Worm (Caenorhabditis elegans) whole organism, young adult: ENCODE measurements around the gene anmt-3.

Experiments used
- B0035.1 ChIP-seq: sonication (generic microtip); optimal IDR thresholded peaks from 2 replicates; lab custom pipeline; 2016; ENCODE audit warnings: missing genetic modification characterization, mild to moderate bottlenecking, missing compliant biosample characterization, missing genotype, missing genetic modification reagents
- B0336.3 ChIP-seq: fragments of 200-800 bp; sonication (Bioruptor generic); IDR thresholded peaks from 2 replicates; pipeline ENCODE4 v1.3.6; 2022; ENCODE audit warnings: missing genetic modification characterization, missing compliant biosample characterization
- F10E7.11 ChIP-seq: sonication (generic microtip); optimal IDR thresholded peaks from 2 replicates; lab custom pipeline; 2017; ENCODE audit warnings: mild to moderate bottlenecking, missing genetic modification characterization, moderate library complexity, missing compliant biosample characterization
- F49E8.2 ChIP-seq: sonication (generic microtip); optimal IDR thresholded peaks from 3 replicates; lab custom pipeline; 2017; ENCODE audit warnings: missing genetic modification characterization, mild to moderate bottlenecking, missing compliant biosample characterization, antibody characterized with exemption, moderate library complexity; ENCODE audit not compliant: insufficient read depth
- K11D2.4 ChIP-seq: fragments of 200-800 bp; sonication (Bioruptor generic); IDR thresholded peaks from 2 replicates; pipeline ENCODE4 v1.3.6; 2022; ENCODE audit warnings: missing genetic modification reagents, missing genetic modification characterization, missing compliant biosample characterization
- Y79H2A.3 ChIP-seq: fragments of 200-800 bp; sonication (Bioruptor generic); conservative IDR thresholded peaks from 2 replicates; pipeline ENCODE4 v1.3.6; 2022; ENCODE audit warnings: missing genetic modification reagents, missing genetic modification characterization, missing compliant biosample characterization
- athp-1 ChIP-seq: sonication (generic microtip); optimal IDR thresholded peaks from 2 replicates; lab custom pipeline; 2017; ENCODE audit warnings: mild to moderate bottlenecking, missing genetic modification characterization, missing compliant biosample characterization
- attf-6 ChIP-seq: fragments of 200-800 bp; sonication (Bioruptor generic); IDR thresholded peaks from 2 replicates; pipeline ENCODE4 v1.3.6; 2022; ENCODE audit warnings: missing genetic modification reagents, missing genetic modification characterization, missing compliant biosample characterization
- chd-7 ChIP-seq: sonication (generic microtip); optimal IDR thresholded peaks from 2 replicates; lab custom pipeline; 2016; ENCODE audit warnings: mild to moderate bottlenecking, missing genetic modification characterization, moderate library complexity, missing compliant biosample characterization
- die-1 ChIP-seq: sonication (generic microtip); optimal IDR thresholded peaks from 2 replicates; lab custom pipeline; 2016; ENCODE audit warnings: missing genotype, mild to moderate bottlenecking, missing genetic modification characterization, missing compliant biosample characterization
- dpl-1 ChIP-seq: fragments of 150-350 bp; optimal IDR thresholded peaks from 2 replicates; lab custom pipeline; 2014; ENCODE audit warnings: missing biosample characterization, missing genetic modification reagents, missing genetic modification characterization
- egl-44 ChIP-seq: fragments of 200-800 bp; sonication (Bioruptor generic); IDR thresholded peaks from 2 replicates; pipeline ENCODE4 v1.3.6; 2022; ENCODE audit warnings: missing genetic modification reagents, missing genetic modification characterization, missing compliant biosample characterization
- fkh-3 ChIP-seq: sonication (generic microtip); optimal IDR thresholded peaks from 2 replicates; lab custom pipeline; 2016; ENCODE audit warnings: mild to moderate bottlenecking, missing genetic modification characterization, missing compliant biosample characterization
- gei-17 ChIP-seq: fragments of 200-800 bp; sonication (Bioruptor generic); optimal IDR thresholded peaks from 2 replicates; lab custom pipeline; 2018; ENCODE audit warnings: mild to moderate bottlenecking, missing genetic modification characterization, missing compliant biosample characterization
- hrde-1 ChIP-seq: sonication (generic microtip); optimal IDR thresholded peaks from 2 replicates; lab custom pipeline; 2016; ENCODE audit warnings: missing genetic modification characterization, mild to moderate bottlenecking, missing compliant biosample characterization, moderate library complexity, missing genotype, missing genetic modification reagents, borderline replicate concordance
- lag-1 ChIP-seq: fragments of 200-800 bp; sonication (Bioruptor generic); IDR thresholded peaks from 2 replicates; pipeline ENCODE4 v1.3.6; 2022; ENCODE audit warnings: missing genetic modification reagents, missing genetic modification characterization, missing compliant biosample characterization
- let-526 ChIP-seq: fragments of 200-800 bp; sonication (Bioruptor generic); IDR thresholded peaks from 2 replicates; pipeline ENCODE4 v1.3.6; 2022; ENCODE audit warnings: missing genetic modification reagents, missing genetic modification characterization, missing compliant biosample characterization
- let-607 ChIP-seq, 2 experiments: fragments of 200-800 bp in 1 of 2; sonication (Bioruptor generic) in 1 of 2; sonication (generic microtip) in 1 of 2; optimal IDR thresholded peaks; 2 replicates each; lab custom pipeline; 2016 to 2018; ENCODE audit warnings: mild to moderate bottlenecking in 2 of 2, missing compliant biosample characterization in 2 of 2, missing genetic modification characterization in 2 of 2, moderate library complexity in 2 of 2, missing genotype in 1 of 2
- lin-35 ChIP-seq, 3 experiments: fragments of 150-350 bp in 2 of 3; sonication (generic microtip) in 1 of 3; optimal IDR thresholded peaks; 2 replicates each; lab custom pipeline; 2014 to 2018; ENCODE audit warnings: missing biosample characterization in 3 of 3, missing genetic modification characterization in 3 of 3, missing genetic modification reagents in 3 of 3
- lir-1 ChIP-seq: fragments of 200-800 bp; sonication (Bioruptor generic); conservative IDR thresholded peaks from 2 replicates; pipeline ENCODE4 v1.3.6; 2022; ENCODE audit warnings: missing genetic modification reagents, missing genetic modification characterization, missing compliant biosample characterization
- lsy-27 ChIP-seq: sonication (generic microtip); optimal IDR thresholded peaks from 2 replicates; lab custom pipeline; 2017; ENCODE audit warnings: missing genetic modification characterization, mild to moderate bottlenecking, missing compliant biosample characterization, antibody characterized with exemption, missing genotype, borderline replicate concordance; ENCODE audit not compliant: insufficient read depth
- madf-10 ChIP-seq: sonication (generic microtip); optimal IDR thresholded peaks from 2 replicates; lab custom pipeline; 2016; ENCODE audit warnings: mild to moderate bottlenecking, missing genetic modification characterization, missing compliant biosample characterization
- mcd-1 ChIP-seq: fragments of 200-800 bp; sonication (Bioruptor generic); IDR thresholded peaks from 2 replicates; pipeline ENCODE4 v1.3.6; 2022; ENCODE audit warnings: missing genetic modification reagents, missing genetic modification characterization, missing compliant biosample characterization
- mxl-1 ChIP-seq: sonication (generic microtip); optimal IDR thresholded peaks from 2 replicates; lab custom pipeline; 2016; ENCODE audit warnings: missing genetic modification characterization, missing compliant biosample characterization
- pha-4 ChIP-seq: fragments of 150-350 bp; sonication (generic microtip); optimal IDR thresholded peaks from 2 replicates; lab custom pipeline; 2014; ENCODE audit warnings: missing biosample characterization, missing genetic modification reagents, missing genetic modification characterization
- rpc-1 ChIP-seq, 2 experiments: fragments of 150-350 bp in 1 of 2; sonication (generic microtip) in 1 of 2; optimal IDR thresholded peaks; 2 replicates each; lab custom pipeline; 2014 to 2018; ENCODE audit warnings: missing biosample characterization in 1 of 2, missing genetic modification characterization in 1 of 2, missing genetic modification reagents in 1 of 2, missing genotype in 1 of 2
- sdz-38 ChIP-seq: sonication (generic microtip); optimal IDR thresholded peaks from 2 replicates; lab custom pipeline; 2016; ENCODE audit warnings: missing genotype, missing genetic modification characterization, missing compliant biosample characterization
- sea-2 ChIP-seq: fragments of 200-800 bp; sonication (Bioruptor generic); IDR thresholded peaks from 2 replicates; pipeline ENCODE4 v1.3.6; 2022; ENCODE audit warnings: missing genetic modification characterization, missing compliant biosample characterization
- sptf-2 ChIP-seq: fragments of 200-800 bp; sonication (Bioruptor generic); optimal IDR thresholded peaks from 2 replicates; lab custom pipeline; 2018; ENCODE audit warnings: mild to moderate bottlenecking, missing genetic modification characterization, missing compliant biosample characterization
- tbx-9 ChIP-seq: sonication (generic microtip); optimal IDR thresholded peaks from 2 replicates; lab custom pipeline; 2016; ENCODE audit warnings: borderline replicate concordance, missing genetic modification characterization, inconsistent platforms, missing compliant biosample characterization
- xnd-1 ChIP-seq: sonication (generic microtip); optimal IDR thresholded peaks from 2 replicates; lab custom pipeline; 2016; ENCODE audit warnings: missing genotype, missing genetic modification reagents, missing genetic modification characterization, missing compliant biosample characterization
- ztf-28 ChIP-seq: fragments of 200-800 bp; sonication (Bioruptor generic); IDR thresholded peaks from 2 replicates; pipeline ENCODE4 v1.3.6; 2022; ENCODE audit warnings: missing genetic modification reagents, missing genetic modification characterization, missing compliant biosample characterization

Gene anmt-3

ce11 chrV:9918410-9918809 is 39.7 kb downstream of the anmt-3 start, which contains the start of gene C50H2.5:
TSS of gene C50H2.5 (plus strand) at chrV:9918710.
- TF ChIP-seq dpl-1 (GFP tag; lab: Kevin White, UChicago) (no peak), Y79H2A.3 (GFP tag; lab: Robert Waterston, UW) (no peak), F10E7.11 (no peak), let-607 (tag; optimal IDR thresholded peaks at IDR 0.05; lab: Kevin White, UChicago) (no peak), lin-35 (GFP tag; optimal IDR thresholded peaks at IDR 0.05; lab: Kevin White, UChicago) (no peak), die-1 (no peak)

- TF ChIP-seq B0336.3 (GFP tag; lab: Robert Waterston, UW) (no peak), mcd-1 (GFP tag; lab: Robert Waterston, UW) (no peak), tbx-9 (tag; lab: Kevin White, UChicago) (no peak), sea-2 (GFP tag; lab: Robert Waterston, UW) (no peak), F49E8.2 (no peak), chd-7 (tag; lab: Kevin White, UChicago) (no peak), let-526 (GFP tag; lab: Robert Waterston, UW) (no peak), lag-1 (GFP tag; lab: Robert Waterston, UW) (no peak), attf-6 (GFP tag; lab: Robert Waterston, UW) (no peak), lsy-27 (tag; lab: Kevin White, UChicago) (no peak), rpc-1 (optimal IDR thresholded peaks at IDR 0.05; lab: Kevin White, UChicago) (no peak), rpc-1 (tag; optimal IDR thresholded peaks at IDR 0.05; lab: Kevin White, UChicago) (no peak), hrde-1 (tag; lab: Kevin White, UChicago) (no peak), mxl-1 (tag; lab: Kevin White, UChicago) (no peak), sdz-38 (tag; lab: Kevin White, UChicago) (no peak)
Measured at ce11 chrV:9916665-9917064, 41.5 kb downstream of the anmt-3 start, which contains the start of gene C50H2.4. TSS of gene C50H2.4 (plus strand) at chrV:9916965.

ce11 chrV:9915021-9915420 is 43.1 kb downstream of the anmt-3 start, which contains the start of gene mec-9:
TSS of gene mec-9 (minus strand) at chrV:9915121.
- TF ChIP-seq xnd-1 (tag; lab: Kevin White, UChicago) (no peak), lir-1 (GFP tag; lab: Robert Waterston, UW) (no peak), B0035.1 (no peak), lsy-27 (tag; lab: Kevin White, UChicago) (no peak), K11D2.4 (GFP tag; lab: Robert Waterston, UW) (no peak), rpc-1 (optimal IDR thresholded peaks at IDR 0.05; lab: Kevin White, UChicago) (no peak), rpc-1 (tag; optimal IDR thresholded peaks at IDR 0.05; lab: Kevin White, UChicago) (no peak), ztf-28 (GFP tag; lab: Robert Waterston, UW) (no peak), fkh-3 (tag; lab: Kevin White, UChicago) (no peak), Y79H2A.3 (GFP tag; lab: Robert Waterston, UW) (no peak), pha-4 (tag; lab: Kevin White, UChicago) (no peak)
- TF ChIP-seq, all 124 proteins: peak for 0

- no peak for TF ChIP-seq egl-44 (GFP tag; lab: Robert Waterston, UW)
- no peak for TF ChIP-seq Y79H2A.3 (GFP tag; lab: Robert Waterston, UW)
- no peak for TF ChIP-seq sptf-2 (GFP tag; lab: Kevin White, UChicago)
- TF ChIP-seq athp-1 (tag; lab: Kevin White, UChicago) = no peak
- TF ChIP-seq madf-10 (tag; lab: Kevin White, UChicago) = no peak
- TF ChIP-seq lsy-27 (tag; lab: Kevin White, UChicago) = no peak
- no peak for TF ChIP-seq gei-17 (GFP tag; lab: Kevin White, UChicago)
Measured at ce11 chrV:9913863-9914262, 44.3 kb downstream of the anmt-3 start, which contains the start of gene fipr-10. TSS of gene fipr-10 (plus strand) at chrV:9914163.
